Worm (Caenorhabditis elegans) whole organism, mixed stage, embryonic: ENCODE data around the gene C12D5.5.

Experiments used
- M03D4.4 ChIP-seq: sonication (generic microtip); optimal IDR thresholded peaks from 2 replicates; lab custom pipeline; 2017; ENCODE audit warnings: mild to moderate bottlenecking, missing genetic modification characterization, missing compliant biosample characterization
- bed-3 ChIP-seq: fragments of 200-800 bp; sonication (Bioruptor generic); optimal IDR thresholded peaks from 3 replicates; lab custom pipeline; 2018; ENCODE audit warnings: mild to moderate bottlenecking, missing genetic modification characterization, moderate library complexity, missing compliant biosample characterization
- blmp-1 ChIP-seq: fragments of 150-350 bp; optimal IDR thresholded peaks from 2 replicates; lab custom pipeline; 2014; ENCODE audit warnings: missing biosample characterization, missing genetic modification characterization
- ceh-39 ChIP-seq: fragments of 150-350 bp; optimal IDR thresholded peaks from 2 replicates; lab custom pipeline; 2014; ENCODE audit warnings: missing biosample characterization, missing genetic modification characterization
- ceh-43 ChIP-seq: fragments of 200-800 bp; sonication (Bioruptor generic); optimal IDR thresholded peaks from 2 replicates; lab custom pipeline; 2018; ENCODE audit warnings: mild to moderate bottlenecking, missing genetic modification characterization, moderate library complexity, missing compliant biosample characterization
- ceh-83 ChIP-seq: fragments of 200-800 bp; sonication (Bioruptor generic); optimal IDR thresholded peaks from 2 replicates; lab custom pipeline; 2018; ENCODE audit warnings: mild to moderate bottlenecking, missing genetic modification characterization, missing compliant biosample characterization
- ces-1 ChIP-seq: fragments of 150-350 bp; optimal IDR thresholded peaks from 2 replicates; lab custom pipeline; 2014; ENCODE audit warnings: missing biosample characterization, missing genetic modification reagents, missing genetic modification characterization
- drap-1 ChIP-seq: fragments of 200-800 bp; sonication (Bioruptor generic); optimal IDR thresholded peaks from 3 replicates; lab custom pipeline; 2018; ENCODE audit warnings: mild to moderate bottlenecking, missing genetic modification characterization, missing compliant biosample characterization
- elt-1 ChIP-seq: sonication (generic microtip); optimal IDR thresholded peaks from 2 replicates; lab custom pipeline; 2017; ENCODE audit warnings: missing genetic modification characterization, mild to moderate bottlenecking, missing compliant biosample characterization, antibody characterized with exemption, moderate library complexity, borderline replicate concordance; ENCODE audit not compliant: insufficient read depth
- elt-3 ChIP-seq: fragments of 150-350 bp; optimal IDR thresholded peaks from 2 replicates; lab custom pipeline; 2014; ENCODE audit warnings: missing biosample characterization, missing genetic modification characterization
- flh-1 ChIP-seq: fragments of 200-800 bp; sonication (Bioruptor generic); optimal IDR thresholded peaks from 2 replicates; lab custom pipeline; 2018; ENCODE audit warnings: mild to moderate bottlenecking, missing genetic modification characterization, moderate library complexity, missing compliant biosample characterization
- ham-2 ChIP-seq: fragments of 200-800 bp; sonication (Bioruptor generic); optimal IDR thresholded peaks from 2 replicates; lab custom pipeline; 2018; ENCODE audit warnings: mild to moderate bottlenecking, missing genetic modification characterization, missing compliant biosample characterization
- hlh-1 ChIP-seq: fragments of 150-350 bp; optimal IDR thresholded peaks from 2 replicates; lab custom pipeline; 2014; ENCODE audit warnings: missing biosample characterization, missing genetic modification reagents, missing genetic modification characterization
- lin-13 ChIP-seq: fragments of 150-350 bp; optimal IDR thresholded peaks from 2 replicates; lab custom pipeline; 2014; ENCODE audit warnings: missing biosample characterization, missing genetic modification characterization
- mab-5 ChIP-seq: fragments of 150-350 bp; optimal IDR thresholded peaks from 2 replicates; lab custom pipeline; 2014; ENCODE audit warnings: missing biosample characterization, missing genetic modification characterization
- mep-1 ChIP-seq: fragments of 150-350 bp; optimal IDR thresholded peaks from 2 replicates; lab custom pipeline; 2017; ENCODE audit warnings: missing biosample characterization, missing genetic modification reagents, missing genetic modification characterization, inconsistent platforms
- mls-2 ChIP-seq: sonication (generic microtip); optimal IDR thresholded peaks from 2 replicates; lab custom pipeline; 2016; ENCODE audit warnings: mild to moderate bottlenecking, missing genetic modification characterization, moderate library complexity, missing compliant biosample characterization
- nhr-12 ChIP-seq: fragments of 150-350 bp; optimal IDR thresholded peaks from 2 replicates; lab custom pipeline; 2014; ENCODE audit warnings: missing biosample characterization, missing genetic modification characterization
- nhr-2 ChIP-seq: fragments of 150-350 bp; optimal IDR thresholded peaks from 2 replicates; lab custom pipeline; 2014; ENCODE audit warnings: missing biosample characterization, missing genetic modification characterization
- nhr-28 ChIP-seq: fragments of 150-350 bp; optimal IDR thresholded peaks from 2 replicates; lab custom pipeline; 2014; ENCODE audit warnings: missing biosample characterization, missing genetic modification characterization
- nhr-76 ChIP-seq: sonication (generic microtip); optimal IDR thresholded peaks from 2 replicates; lab custom pipeline; 2017; ENCODE audit warnings: missing biosample characterization, missing genetic modification characterization
- sem-2 ChIP-seq: fragments of 200-800 bp; sonication (Bioruptor generic); optimal IDR thresholded peaks from 2 replicates; lab custom pipeline; 2018; ENCODE audit warnings: mild to moderate bottlenecking, missing genetic modification characterization, missing compliant biosample characterization
- snpc-4 ChIP-seq: fragments of 150-350 bp; optimal IDR thresholded peaks from 2 replicates; lab custom pipeline; 2014; ENCODE audit warnings: missing biosample characterization, missing genetic modification characterization
- sptf-1 ChIP-seq: sonication (generic microtip); optimal IDR thresholded peaks from 2 replicates; lab custom pipeline; 2017; ENCODE audit warnings: mild to moderate bottlenecking, missing genetic modification characterization, moderate library complexity, missing compliant biosample characterization
- tbx-8 ChIP-seq: fragments of 200-800 bp; sonication (Bioruptor generic); optimal IDR thresholded peaks from 2 replicates; lab custom pipeline; 2018; ENCODE audit warnings: mild to moderate bottlenecking, missing genetic modification characterization, moderate library complexity, missing compliant biosample characterization
- unc-120 ChIP-seq: sonication (generic microtip); optimal IDR thresholded peaks from 2 replicates; lab custom pipeline; 2017; ENCODE audit warnings: missing genetic modification characterization, missing compliant biosample characterization; ENCODE audit not compliant: poor library complexity, severe bottlenecking
- unc-62 ChIP-seq: fragments of 150-350 bp; optimal IDR thresholded peaks from 2 replicates; lab custom pipeline; 2014; ENCODE audit warnings: missing biosample characterization, missing genetic modification reagents, missing genetic modification characterization
- zip-8 ChIP-seq: fragments of 150-350 bp; optimal IDR thresholded peaks from 2 replicates; lab custom pipeline; 2014; ENCODE audit warnings: missing biosample characterization, missing genetic modification characterization
- ztf-11 ChIP-seq: fragments of 150-350 bp; optimal IDR thresholded peaks from 2 replicates; lab custom pipeline; 2014; ENCODE audit warnings: missing biosample characterization, missing genetic modification characterization

The C12D5.5 gene

DNA sequence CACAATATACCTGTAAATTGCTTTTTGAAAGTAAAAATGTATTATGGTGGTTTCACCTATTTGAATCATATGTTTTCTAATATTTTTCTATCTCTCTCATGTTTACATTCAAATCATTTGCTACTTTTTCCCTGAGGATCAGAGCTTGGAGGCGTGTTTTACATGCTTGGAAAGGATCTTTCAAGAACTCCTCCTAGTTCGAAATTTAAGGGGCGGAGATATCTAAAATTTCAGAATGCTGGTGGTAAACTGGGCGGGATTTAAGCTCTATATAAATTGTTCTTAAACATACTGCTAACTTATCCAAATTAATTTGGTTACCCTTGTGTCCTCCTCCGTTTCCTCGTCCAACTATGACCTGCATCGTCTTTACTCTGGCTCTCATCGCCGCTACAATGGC is at the start of gene C12D5.5:
C12D5.5 (plus strand) TSS at position 301 of the 400 bp plus-strand sequence.
- no peak for TF ChIP-seq unc-62 (GFP tag; lab: Kevin White, UChicago)
- TF ChIP-seq mab-5 = no peak
- no peak for TF ChIP-seq ces-1 (GFP tag; lab: Kevin White, UChicago)
- no peak for TF ChIP-seq ham-2 (GFP tag; lab: Kevin White, UChicago)
- TF ChIP-seq nhr-12 (tag; lab: Kevin White, UChicago) = no peak
- no peak for TF ChIP-seq drap-1 (GFP tag; lab: Kevin White, UChicago)
- no peak for TF ChIP-seq nhr-28 (tag; lab: Kevin White, UChicago)
- TF ChIP-seq tbx-8 (GFP tag; lab: Kevin White, UChicago) = no peak
- no peak for TF ChIP-seq ceh-43
- TF ChIP-seq zip-8 (tag; lab: Kevin White, UChicago) = no peak
- no peak for TF ChIP-seq ceh-83 (GFP tag; lab: Kevin White, UChicago)
- TF ChIP-seq blmp-1 = no peak
- TF ChIP-seq sem-2 (GFP tag; lab: Kevin White, UChicago) = no peak
- TF ChIP-seq nhr-76 = no peak
- no peak for TF ChIP-seq mls-2 (tag; lab: Kevin White, UChicago)
- no peak for TF ChIP-seq unc-120 (tag; lab: Kevin White, UChicago)
- no peak for TF ChIP-seq ceh-39 (tag; lab: Kevin White, UChicago)
- no peak for TF ChIP-seq snpc-4 (tag; lab: Kevin White, UChicago)
- TF ChIP-seq bed-3 (GFP tag; lab: Kevin White, UChicago) = no peak
- TF ChIP-seq M03D4.4 (tag; lab: Kevin White, UChicago) = no peak

DNA sequence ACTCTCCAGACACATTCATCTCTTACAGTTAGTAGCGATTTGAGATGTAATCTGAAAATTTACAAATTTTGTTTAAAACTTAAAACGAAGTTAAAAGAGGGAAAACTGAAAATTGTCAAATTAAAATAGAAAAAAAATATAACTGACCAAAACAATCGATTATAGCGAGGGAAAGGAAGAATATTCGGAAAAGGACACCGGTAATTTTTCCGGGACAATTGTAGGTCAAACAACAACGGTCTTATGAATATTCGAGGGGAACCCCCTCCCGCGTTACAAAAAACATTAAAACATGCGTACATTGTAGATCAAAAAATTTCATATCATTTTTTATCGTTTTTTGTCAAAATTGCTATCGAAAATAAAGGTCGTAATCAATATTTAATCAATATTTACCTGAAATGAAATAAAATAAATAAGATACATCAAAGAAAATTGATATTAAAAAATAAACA is 46.0 kb upstream of the C12D5.5 start, which contains the start of gene C50E3.12:
C50E3.12 (minus strand) TSS at position 51 of the 455 bp plus-strand sequence.
- TF ChIP-seq lin-13 (tag; lab: Kevin White, UChicago) (no peak), sptf-1 (no peak), mab-5 (no peak), ceh-43 (no peak), unc-120 (tag; lab: Kevin White, UChicago) (no peak), elt-3 (tag; lab: Kevin White, UChicago) (no peak), sem-2 (GFP tag; lab: Kevin White, UChicago) (no peak), blmp-1 (no peak), flh-1 (GFP tag; lab: Kevin White, UChicago) (no peak), tbx-8 (GFP tag; lab: Kevin White, UChicago) (no peak), mep-1 (no peak), ztf-11 (tag; lab: Kevin White, UChicago) (no peak)

DNA sequence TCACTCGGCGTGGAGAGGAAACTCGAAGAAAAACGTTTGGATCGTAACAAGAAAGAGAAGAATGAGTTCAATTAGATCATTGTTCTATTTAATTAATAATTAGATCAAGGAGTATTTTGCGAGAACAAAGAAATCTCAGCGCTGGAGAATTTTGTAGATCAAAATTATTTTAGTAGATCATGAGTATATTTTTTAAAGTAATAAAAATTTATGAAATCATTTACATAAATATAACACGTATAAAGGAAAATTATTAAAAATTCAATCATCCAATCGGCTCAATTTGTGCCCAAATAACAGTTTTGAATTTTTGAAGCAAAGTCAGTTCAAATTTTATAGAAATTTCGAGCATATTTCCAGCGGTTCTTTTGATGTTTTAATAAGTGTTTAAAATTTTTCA is 43.9 kb upstream of the C12D5.5 start, which contains the start of gene C50E3.13:
C50E3.13 (minus strand) TSS at position 101 of the 400 bp plus-strand sequence.
- no peak for TF ChIP-seq nhr-28 (tag; lab: Kevin White, UChicago)
- TF ChIP-seq unc-120 (tag; lab: Kevin White, UChicago) = no peak
- no peak for TF ChIP-seq nhr-76
- no peak for TF ChIP-seq nhr-12 (tag; lab: Kevin White, UChicago)

DNA sequence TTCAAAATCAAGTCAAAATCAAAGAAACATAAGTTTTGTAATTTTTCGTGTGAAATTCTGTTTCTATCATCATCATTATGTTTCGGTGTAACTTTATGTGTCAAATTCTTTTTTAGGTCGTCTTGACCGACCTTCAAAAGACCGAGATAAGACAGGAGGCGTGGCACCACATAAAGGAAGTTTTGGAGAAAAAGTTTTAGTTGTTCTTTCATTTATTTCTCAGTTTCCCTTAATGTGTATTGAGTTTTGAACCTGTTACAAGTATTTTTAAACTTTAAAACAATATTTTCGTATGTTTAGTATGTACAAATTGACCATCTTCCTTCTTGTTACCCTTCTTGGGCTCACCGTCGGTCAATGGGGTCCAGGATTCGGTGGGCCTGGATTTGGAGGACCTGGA is 43.4 kb upstream of the C12D5.5 start, which contains the start of gene grsp-4:
grsp-4 (plus strand) TSS at position 301 of the 400 bp plus-strand sequence.
- TF ChIP-seq ceh-83 (GFP tag; lab: Kevin White, UChicago) (no peak), nhr-76 (no peak), drap-1 (GFP tag; lab: Kevin White, UChicago) (no peak), mep-1 (no peak), elt-3 (tag; lab: Kevin White, UChicago) (no peak), hlh-1 (no peak), nhr-12 (tag; lab: Kevin White, UChicago) (no peak), tbx-8 (GFP tag; lab: Kevin White, UChicago) (no peak), mab-5 (no peak), M03D4.4 (tag; lab: Kevin White, UChicago) (no peak), nhr-2 (tag; lab: Kevin White, UChicago) (no peak), elt-1 (no peak), unc-120 (tag; lab: Kevin White, UChicago) (no peak), bed-3 (GFP tag; lab: Kevin White, UChicago) (no peak)

DNA sequence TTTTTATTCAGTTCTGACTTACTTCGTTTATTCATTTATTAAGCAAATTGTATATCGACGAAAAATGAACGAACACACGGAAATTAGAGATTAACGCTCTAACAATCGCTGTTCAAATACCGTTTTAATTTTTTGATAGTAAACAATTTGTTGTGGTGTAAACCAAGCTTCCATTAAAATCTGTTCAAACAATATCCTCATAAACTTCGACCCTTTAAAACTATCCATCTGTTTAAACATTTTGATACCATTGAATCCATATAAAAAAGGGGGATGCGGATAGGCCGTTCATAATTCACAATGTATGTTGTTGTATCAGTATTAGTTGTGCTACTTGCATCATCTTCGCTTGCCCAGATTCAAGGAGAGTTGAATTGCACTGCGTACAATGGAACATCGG is 41.5 kb upstream of the C12D5.5 start, which contains the start of gene F07C4.6:
F07C4.6 (plus strand) TSS at position 301 of the 400 bp plus-strand sequence.
- no peak for TF ChIP-seq blmp-1
- no peak for TF ChIP-seq lin-13 (tag; lab: Kevin White, UChicago)
- no peak for TF ChIP-seq sptf-1
- no peak for TF ChIP-seq snpc-4 (tag; lab: Kevin White, UChicago)
- no peak for TF ChIP-seq ces-1 (GFP tag; lab: Kevin White, UChicago)
- no peak for TF ChIP-seq ham-2 (GFP tag; lab: Kevin White, UChicago)
- TF ChIP-seq tbx-8 (GFP tag; lab: Kevin White, UChicago) = no peak
- no peak for TF ChIP-seq sem-2 (GFP tag; lab: Kevin White, UChicago)
